Worm (Caenorhabditis elegans): ENCODE results near the gene mtr-4.
"Not testable (repeated sequence)": the region's sequence is repeated elsewhere in the genome, so short reads cannot be mapped to it uniquely, and the experiment has no call there.

Gene mtr-4

DNA sequence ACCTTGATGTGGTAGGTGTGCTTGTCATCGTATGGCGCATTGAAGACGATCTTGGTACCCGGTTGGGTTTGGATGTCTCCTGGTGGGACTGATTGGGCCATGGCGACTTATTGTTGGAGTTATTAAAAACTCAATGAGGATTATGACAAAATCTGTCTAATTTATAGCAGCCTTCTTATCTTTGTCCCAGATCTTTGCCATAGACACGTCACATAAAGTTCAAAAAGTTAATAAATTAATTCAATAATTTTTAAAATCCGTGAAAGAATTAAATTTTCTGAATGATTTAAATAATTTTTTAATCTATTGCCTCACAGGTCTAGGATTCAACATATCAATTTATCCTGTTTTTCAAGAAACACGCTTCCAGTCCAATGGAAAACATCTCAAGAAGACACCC lies 10.8 kb downstream of the mtr-4 start, which contains the start of gene msp-81:
TSS of gene msp-81 (minus strand) at position 101 of the 400 bp plus-strand sequence.
- TF ChIP-seq nhr-80 (tag; optimal IDR thresholded peaks at IDR 0.05): no peak
- TF ChIP-seq nfya-1 (tag; optimal IDR thresholded peaks at IDR 0.05; ENCODE audit: borderline replicate concordance, insufficient read depth): no peak
- no peak for TF ChIP-seq cebp-1 (GFP tag; IDR thresholded peaks at IDR 0.05)
- no peak for TF ChIP-seq cebp-1 (tag; optimal IDR thresholded peaks at IDR 0.05)
- TF ChIP-seq dpff-1 (tag; optimal IDR thresholded peaks at IDR 0.05): no peak
- no peak for TF ChIP-seq Y53F4B.3 (GFP tag; IDR thresholded peaks at IDR 0.05)
- no peak for TF ChIP-seq bed-2 (GFP tag; IDR thresholded peaks at IDR 0.05)
- TF ChIP-seq madf-6 (GFP tag; IDR thresholded peaks at IDR 0.05): no peak
- no peak for TF ChIP-seq B0336.3 (GFP tag; IDR thresholded peaks at IDR 0.05)
- TF ChIP-seq F49E8.2 (tag; optimal IDR thresholded peaks at IDR 0.05; ENCODE audit: insufficient read depth): no peak
- no peak for TF ChIP-seq hsf-1 (GFP tag; IDR thresholded peaks at IDR 0.05)
- no peak for TF ChIP-seq sdz-38 (tag; optimal IDR thresholded peaks at IDR 0.05)

- not testable (repeated sequence) for TF ChIP-seq F33H1.4 (GFP tag; IDR thresholded peaks at IDR 0.05); lsy-27 (tag; optimal IDR thresholded peaks at IDR 0.05; ENCODE audit: borderline replicate concordance, insufficient read depth); mcd-1 (GFP tag; IDR thresholded peaks at IDR 0.05)
Measured at ce11 chrIV:9837349-9837748, 11.9 kb downstream of the mtr-4 start, which contains the start of gene msp-10. TSS of gene msp-10 (plus strand) at chrIV:9837649.

DNA sequence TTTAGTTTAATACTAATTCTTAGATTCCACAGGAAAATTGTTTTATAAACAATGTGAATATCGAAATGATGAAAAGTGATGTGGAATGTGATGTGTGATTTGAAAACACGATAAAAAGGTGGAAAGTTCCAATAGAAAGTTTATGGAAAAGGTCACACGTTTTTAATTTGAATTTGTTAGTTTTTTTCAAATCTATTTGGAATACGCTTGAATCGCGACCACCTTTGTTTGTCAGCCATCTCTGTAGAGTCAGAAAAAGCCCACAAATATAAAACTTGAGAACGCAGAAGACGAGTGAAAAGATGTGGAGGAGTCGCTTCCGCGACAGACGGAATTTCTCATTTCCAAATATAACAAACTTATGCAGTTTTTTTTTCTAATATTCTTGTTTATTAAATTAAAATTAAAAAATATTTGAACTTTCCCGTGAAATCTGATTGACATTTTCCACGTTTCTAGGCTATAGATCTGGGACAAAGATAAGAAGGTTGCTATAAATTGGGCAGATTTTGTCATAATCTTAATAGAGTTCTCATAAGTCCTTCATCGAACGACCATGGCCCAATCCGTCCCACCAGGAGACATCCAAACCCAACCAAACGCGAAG lies 15.6 kb downstream of the mtr-4 start, which contains the start of the genes kin-24 and msp-56:
TSS of gene kin-24 (minus strand) at position 101 of the 607 bp plus-strand sequence.
TSS of gene msp-56 (plus strand) at position 557 of the 607 bp plus-strand sequence.
- TF ChIP-seq atf-7 (tag; optimal IDR thresholded peaks at IDR 0.05): no peak
- no peak for TF ChIP-seq bed-1 (GFP tag; IDR thresholded peaks at IDR 0.05)
- no peak for TF ChIP-seq ceh-27 (GFP tag; optimal IDR thresholded peaks at IDR 0.05)
- TF ChIP-seq B0336.3 (GFP tag; IDR thresholded peaks at IDR 0.05): no peak

DNA sequence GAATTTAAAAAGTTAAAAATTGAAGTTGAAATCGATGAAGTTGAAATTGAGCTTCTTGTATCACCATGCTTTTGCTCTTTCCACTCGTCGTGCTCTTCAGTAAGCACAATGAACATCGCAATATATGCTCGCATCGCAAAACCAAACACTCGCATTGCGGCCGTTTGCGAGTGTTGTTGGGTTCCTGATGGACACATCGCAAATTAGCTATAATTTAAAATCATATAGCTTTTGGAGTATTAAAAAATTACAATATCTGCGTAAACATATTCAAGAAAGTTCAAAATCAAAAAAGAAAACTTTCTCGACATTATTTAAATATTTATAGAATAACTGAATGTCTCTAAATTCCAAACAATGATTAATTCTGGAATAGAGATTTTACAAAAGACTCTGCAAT lies 16.6 kb downstream of the mtr-4 start, which contains the start of gene K07F5.17:
TSS of gene K07F5.17 (plus strand) at position 301 of the 400 bp plus-strand sequence.
- TF ChIP-seq unc-62 (GFP tag; optimal IDR thresholded peaks at IDR 0.05) (no peak), F23B12.7 (tag; optimal IDR thresholded peaks at IDR 0.05; ENCODE audit: insufficient read depth) (no peak), ceh-100 (GFP tag; IDR thresholded peaks at IDR 0.05) (no peak), Y67H2A.10 (GFP tag; conservative IDR thresholded peaks at IDR 0.05) (no peak), Y53G8AR.9 (GFP tag; conservative IDR thresholded peaks at IDR 0.05) (no peak), Y56A3A.18 (GFP tag; IDR thresholded peaks at IDR 0.05) (no peak), snpc-1.3 (tag; optimal IDR thresholded peaks at IDR 0.05; ENCODE audit: insufficient read depth) (no peak), dpl-1 (GFP tag; optimal IDR thresholded peaks at IDR 0.05) (no peak), ztf-18 (tag; optimal IDR thresholded peaks at IDR 0.05) (no peak), madf-10 (tag; optimal IDR thresholded peaks at IDR 0.05) (no peak), ceh-91 (GFP tag; IDR thresholded peaks at IDR 0.05) (no peak)

- TF ChIP-seq Y56A3A.18 (GFP tag; IDR thresholded peaks at IDR 0.05) (no peak), mel-28 (tag; optimal IDR thresholded peaks at IDR 0.05; ENCODE audit: borderline replicate concordance) (no peak), efl-1 (GFP tag; optimal IDR thresholded peaks at IDR 0.05) (no peak), atf-7 (tag; optimal IDR thresholded peaks at IDR 0.05) (no peak)
Measured at ce11 chrIV:9843760-9844159, 18.3 kb downstream of the mtr-4 start, which contains the start of gene nspd-2. TSS of gene nspd-2 (plus strand) at chrIV:9844060.
